Fruit fly (Drosophila melanogaster): ENCODE data around the gene Hsc70-2.
A peak's percentile ranks its signal among the peaks of the same experiment; 100 is the strongest.

The Hsc70-2 gene

DNA sequence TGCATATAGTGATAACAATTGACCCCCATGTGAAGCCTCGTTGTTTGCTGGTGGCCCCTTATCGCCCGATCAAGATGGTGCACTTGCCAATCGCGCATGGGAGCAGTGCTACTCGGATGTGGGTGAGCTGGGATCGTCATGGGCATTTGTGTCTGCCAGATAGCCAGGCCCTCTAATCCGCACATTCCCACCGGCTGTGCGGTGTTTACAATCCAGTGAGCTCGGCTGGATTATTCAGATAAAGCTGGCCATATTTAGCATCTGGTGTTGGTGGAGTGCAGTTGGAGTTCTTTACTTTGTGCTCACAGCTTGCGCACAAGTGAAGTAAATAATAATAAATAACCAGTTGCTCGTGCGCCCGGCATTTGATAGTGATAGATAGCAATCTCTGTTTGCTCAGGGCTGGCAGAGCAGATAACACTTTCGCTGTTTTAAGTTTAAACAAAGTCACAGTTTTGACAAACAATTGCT, 11.5 kb upstream of the Hsc70-2 start (continued):
- TF ChIP-seq ems (GFP tag; optimal IDR thresholded peaks at IDR 0.05) (no peak), ab (GFP tag; optimal IDR thresholded peaks at IDR 0.05) (no peak), Drgx (GFP tag; IDR thresholded peaks at IDR 0.05) (no peak), hth (optimal IDR thresholded peaks at IDR 0.05) (no peak), CG2116 (GFP tag; optimal IDR thresholded peaks at IDR 0.05) (no peak), gce (GFP tag; IDR thresholded peaks at IDR 0.05) (peak; percentile 66; the same call in 1 of the 3 replicates), exex (tag; optimal IDR thresholded peaks at IDR 0.05) (peak; percentile 42), CrebB (tag; optimal IDR thresholded peaks at IDR 0.05) (peak; percentile 26), wek (GFP tag; optimal IDR thresholded peaks at IDR 0.05) (peak; percentile 63), CG10274 (GFP tag; optimal IDR thresholded peaks at IDR 0.05) (no peak), lilli (GFP tag; optimal IDR thresholded peaks at IDR 0.05) (no peak), MTF-1 (GFP tag; optimal IDR thresholded peaks at IDR 0.05; ENCODE audit: borderline replicate concordance) (peak; percentile 71), Abd-B (GFP tag; optimal IDR thresholded peaks at IDR 0.05) (no peak), unpg (GFP tag; optimal IDR thresholded peaks at IDR 0.05) (no peak), gcm (GFP tag; optimal IDR thresholded peaks at IDR 0.05) (peak; percentile 55), repo (GFP tag; optimal IDR thresholded peaks at IDR 0.05) (no peak), scrt (GFP tag; optimal IDR thresholded peaks at IDR 0.05) (peak; percentile 42), CG3407 (GFP tag; optimal IDR thresholded peaks at IDR 0.05) (peak; percentile 56), CG14014 (GFP tag; IDR thresholded peaks at IDR 0.05) (no peak; the same call in 1 of the 2 replicates), br (optimal IDR thresholded peaks at IDR 0.05) (no peak), Hr3 (GFP tag; optimal IDR thresholded peaks at IDR 0.05) (no peak), CG18011 (GFP tag; optimal IDR thresholded peaks at IDR 0.05) (no peak), cato (GFP tag; optimal IDR thresholded peaks at IDR 0.05; ENCODE audit: borderline replicate concordance) (no peak), ssp (GFP tag; IDR thresholded peaks at IDR 0.05) (no peak), peb (GFP tag; IDR thresholded peaks at IDR 0.05) (no peak), CG1832 (GFP tag; optimal IDR thresholded peaks at IDR 0.05) (no peak), tup (GFP tag; optimal IDR thresholded peaks at IDR 0.05) (no peak), Kr (GFP tag; optimal IDR thresholded peaks at IDR 0.05) (peak; percentile 26), ham (GFP tag; IDR thresholded peaks at IDR 0.05) (no peak), CG13894 (tag; optimal IDR thresholded peaks at IDR 0.05) (no peak), Poxn (GFP tag; IDR thresholded peaks at IDR 0.05) (no peak), CG12942 (GFP tag; optimal IDR thresholded peaks at IDR 0.05) (no peak), Stat92E (GFP tag; optimal IDR thresholded peaks at IDR 0.05) (no peak), gt (GFP tag; IDR thresholded peaks at IDR 0.05) (no peak), Neu2 (GFP tag; optimal IDR thresholded peaks at IDR 0.05; ENCODE audit: borderline replicate concordance) (no peak), lmd (GFP tag; IDR thresholded peaks at IDR 0.05) (no peak), phol (tag; optimal IDR thresholded peaks at IDR 0.05) (peak; percentile 1), CG6813 (GFP tag; optimal IDR thresholded peaks at IDR 0.05) (peak; percentile 72), CG10267 (tag; optimal IDR thresholded peaks at IDR 0.05) (no peak), Adf1 (GFP tag; IDR thresholded peaks at IDR 0.05) (no peak), CG8089 (GFP tag; optimal IDR thresholded peaks at IDR 0.05) (no peak), cas (GFP tag; IDR thresholded peaks at IDR 0.05) (no peak), Awh (GFP tag; IDR thresholded peaks at IDR 0.05) (peak; percentile 57; the same call in 1 of the 2 replicates), BEAF-32 (GFP tag; optimal IDR thresholded peaks at IDR 0.05) (no peak), ranshi (GFP tag; IDR thresholded peaks at IDR 0.05) (no peak; the same call in 1 of the 2 replicates), CG6854 (GFP tag; optimal IDR thresholded peaks at IDR 0.05) (no peak), Fer2 (tag; optimal IDR thresholded peaks at IDR 0.05) (peak; percentile 12), CG12769 (tag; optimal IDR thresholded peaks at IDR 0.05) (no peak), cwo (GFP tag; optimal IDR thresholded peaks at IDR 0.05) (peak; percentile 73), ftz-f1 (GFP tag; optimal IDR thresholded peaks at IDR 0.05) (no peak), H15 (GFP tag; IDR thresholded peaks at IDR 0.05) (no peak)

Data from whole organism, embryonic.